Worm (Caenorhabditis elegans): ENCODE data around the gene W05E10.2.

DNA sequence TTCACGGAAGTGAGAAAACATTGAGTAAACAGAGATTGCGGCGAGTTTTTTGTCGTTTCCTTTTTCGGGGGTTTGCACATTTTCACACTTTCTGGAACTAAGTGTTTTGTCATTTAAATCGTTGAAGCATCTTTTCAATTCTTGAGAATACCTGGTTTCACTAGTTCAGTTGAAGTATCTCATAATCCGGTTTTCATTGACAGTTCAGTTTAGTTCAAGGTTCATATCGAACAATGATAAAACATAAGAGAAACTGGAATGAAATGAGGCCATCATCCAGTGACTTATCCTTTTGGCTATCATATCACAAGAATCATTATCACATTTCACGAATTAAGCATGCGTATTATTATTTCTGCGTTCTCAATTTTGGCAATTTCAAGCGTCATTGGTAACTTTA lies 19.8 kb upstream of the W05E10.2 start, which contains the start of gene F46F3.3:
- no peak for TF ChIP-seq ceh-2 (tag; optimal IDR thresholded peaks at IDR 0.05)
- TF ChIP-seq nhr-232 (tag; optimal IDR thresholded peaks at IDR 0.05): no peak
- no peak for TF ChIP-seq unc-86 (tag; optimal IDR thresholded peaks at IDR 0.05)
- TF ChIP-seq fkh-10 (GFP tag; optimal IDR thresholded peaks at IDR 0.05): no peak
- no peak for TF ChIP-seq ama-1 (optimal IDR thresholded peaks at IDR 0.05)
- TF ChIP-seq zip-5 (tag; optimal IDR thresholded peaks at IDR 0.05): no peak
- no peak for TF ChIP-seq dve-1 (tag; optimal IDR thresholded peaks at IDR 0.05)

All from whole organism, late embryonic.